Worm (Caenorhabditis elegans): Measurements from ENCODE around the gene srx-130.

Gene srx-130

ce11 chrV:13872895-13873294 lies 29.6 kb downstream of the srx-130 start, which contains the start of gene cpt-5:
TSS of gene cpt-5 (plus strand) at chrV:13873195.
- TF ChIP-seq him-1 (tag; optimal IDR thresholded peaks at IDR 0.05), result no peak
- TF ChIP-seq dao-5 (tag; optimal IDR thresholded peaks at IDR 0.05), result no peak
- TF ChIP-seq W03F9.2 (tag; optimal IDR thresholded peaks at IDR 0.05), result no peak

- TF ChIP-seq him-1 (tag; optimal IDR thresholded peaks at IDR 0.05) (no peak), W03F9.2 (tag; optimal IDR thresholded peaks at IDR 0.05) (no peak), dao-5 (tag; optimal IDR thresholded peaks at IDR 0.05) (no peak)
Observed at ce11 chrV:13873323-13873722, 30.1 kb downstream of the srx-130 start.

ce11 chrV:13876529-13876928 lies 33.3 kb downstream of the srx-130 start, which contains the start of gene T22G5.1:
TSS of gene T22G5.1 (plus strand) at chrV:13876829.
- no peak for TF ChIP-seq him-1 (tag; optimal IDR thresholded peaks at IDR 0.05)
- TF ChIP-seq W03F9.2 (tag; optimal IDR thresholded peaks at IDR 0.05), result no peak
- no peak for TF ChIP-seq dao-5 (tag; optimal IDR thresholded peaks at IDR 0.05)

- TF ChIP-seq him-1 (tag; optimal IDR thresholded peaks at IDR 0.05) (no peak), dao-5 (tag; optimal IDR thresholded peaks at IDR 0.05) (no peak), W03F9.2 (tag; optimal IDR thresholded peaks at IDR 0.05) (no peak)
Observed at ce11 chrV:13878226-13878625, 35.0 kb downstream of the srx-130 start.

ce11 chrV:13879241-13879640 lies 36.0 kb downstream of the srx-130 start, which contains the start of gene lbp-7:
TSS of gene lbp-7 (plus strand) at chrV:13879552.
- TF ChIP-seq dao-5 (tag; optimal IDR thresholded peaks at IDR 0.05), result no peak

- TF ChIP-seq dao-5 (tag; optimal IDR thresholded peaks at IDR 0.05) (no peak), him-1 (tag; optimal IDR thresholded peaks at IDR 0.05) (no peak), W03F9.2 (tag; optimal IDR thresholded peaks at IDR 0.05) (no peak)
Observed at ce11 chrV:13880163-13880562, 36.9 kb downstream of the srx-130 start.

ce11 chrV:13880607-13881006 lies 37.4 kb downstream of the srx-130 start, which contains the start of gene T22G5.3:
TSS of gene T22G5.3 (plus strand) at chrV:13880907.
- TF ChIP-seq W03F9.2 (tag; optimal IDR thresholded peaks at IDR 0.05) (no peak), dao-5 (tag; optimal IDR thresholded peaks at IDR 0.05) (no peak), him-1 (tag; optimal IDR thresholded peaks at IDR 0.05) (no peak)

- TF ChIP-seq dao-5 (tag; optimal IDR thresholded peaks at IDR 0.05), result no peak
Observed at ce11 chrV:13887358-13887757, 44.1 kb downstream of the srx-130 start, which contains the start of gene srsx-19. TSS of gene srsx-19 (plus strand) at chrV:13887658.

- TF ChIP-seq him-1 (tag; optimal IDR thresholded peaks at IDR 0.05) (no peak), dao-5 (tag; optimal IDR thresholded peaks at IDR 0.05) (no peak), W03F9.2 (tag; optimal IDR thresholded peaks at IDR 0.05) (no peak)
Observed at ce11 chrV:13889516-13889915, 46.3 kb downstream of the srx-130 start, which contains the start of gene spp-12. TSS of gene spp-12 (plus strand) at chrV:13889816.

ce11 chrV:13890473-13890872 lies 47.2 kb downstream of the srx-130 start, which contains the start of gene lbp-8:
TSS of gene lbp-8 (plus strand) at chrV:13890773.
- TF ChIP-seq W03F9.2 (tag; optimal IDR thresholded peaks at IDR 0.05) (no peak), him-1 (tag; optimal IDR thresholded peaks at IDR 0.05) (no peak), dao-5 (tag; optimal IDR thresholded peaks at IDR 0.05) (no peak)

- TF ChIP-seq W03F9.2 (tag; optimal IDR thresholded peaks at IDR 0.05) (peak; percentile 12), dao-5 (tag; optimal IDR thresholded peaks at IDR 0.05) (no peak)
Observed at ce11 chrV:13891489-13891888, 48.2 kb downstream of the srx-130 start.

- no peak for TF ChIP-seq dao-5 (tag; optimal IDR thresholded peaks at IDR 0.05)
- TF ChIP-seq W03F9.2 (tag; optimal IDR thresholded peaks at IDR 0.05), result no peak
- TF ChIP-seq him-1 (tag; optimal IDR thresholded peaks at IDR 0.05), result no peak
Observed at ce11 chrV:13892457-13893375, 49.5 kb downstream of the srx-130 start, which contains the start of gene sptl-3. TSS of gene sptl-3 (plus strand) at chrV:13893325.

- TF ChIP-seq W03F9.2 (tag; optimal IDR thresholded peaks at IDR 0.05), result no peak
- no peak for TF ChIP-seq dao-5 (tag; optimal IDR thresholded peaks at IDR 0.05)
- no peak for TF ChIP-seq him-1 (tag; optimal IDR thresholded peaks at IDR 0.05)
Observed at ce11 chrV:13893583-13893982, 50.3 kb downstream of the srx-130 start.

Data from whole organism, L4/young adult.